Worm (Caenorhabditis elegans) whole organism, L3 larva: ENCODE data around the gene tbc-6.

Source experiments
- ceh-28 ChIP-seq: fragments of 150-350 bp; optimal IDR thresholded peaks from 2 replicates; lab custom pipeline; 2014; ENCODE audit warnings: missing biosample characterization, missing genetic modification reagents, missing genetic modification characterization
- egl-27 ChIP-seq: sonication (generic microtip); optimal IDR thresholded peaks from 4 replicates; lab custom pipeline; 2017; ENCODE audit warnings: missing biosample characterization, missing genetic modification reagents, missing genetic modification characterization
- elt-3 ChIP-seq, 3 experiments: fragments of 150-350 bp in 1 of 3; sonication (generic microtip) in 2 of 3; optimal IDR thresholded peaks; 2 replicates in 2 of 3; 4 replicates in 1 of 3; lab custom pipeline; 2014 to 2017; ENCODE audit warnings: missing biosample characterization in 3 of 3, missing genetic modification characterization in 3 of 3
- lin-39 ChIP-seq: fragments of 150-350 bp; optimal IDR thresholded peaks from 2 replicates; lab custom pipeline; 2018; ENCODE audit warnings: missing biosample characterization, missing genetic modification reagents, missing genetic modification characterization
- mdl-1 ChIP-seq: fragments of 150-350 bp; optimal IDR thresholded peaks from 2 replicates; lab custom pipeline; 2014; ENCODE audit warnings: missing biosample characterization, missing genetic modification characterization
- nhr-11 ChIP-seq: fragments of 150-350 bp; optimal IDR thresholded peaks from 2 replicates; lab custom pipeline; 2014; ENCODE audit warnings: missing biosample characterization, missing genetic modification characterization
- nhr-237 ChIP-seq: fragments of 150-350 bp; optimal IDR thresholded peaks from 2 replicates; lab custom pipeline; 2014; ENCODE audit warnings: missing biosample characterization, missing genetic modification characterization
- nhr-25 ChIP-seq: sonication (generic microtip); optimal IDR thresholded peaks from 2 replicates; lab custom pipeline; 2017; ENCODE audit warnings: missing biosample characterization, missing genetic modification characterization
- nhr-76 ChIP-seq: fragments of 150-350 bp; sonication (generic microtip); optimal IDR thresholded peaks from 5 replicates; lab custom pipeline; 2014; ENCODE audit warnings: missing biosample characterization, missing genetic modification characterization
- pqm-1 ChIP-seq: fragments of 150-350 bp; optimal IDR thresholded peaks from 2 replicates; lab custom pipeline; 2017; ENCODE audit warnings: missing biosample characterization, missing genetic modification characterization, inconsistent platforms
- sea-2 ChIP-seq: fragments of 150-350 bp; sonication (generic microtip); optimal IDR thresholded peaks from 4 replicates; lab custom pipeline; 2014; ENCODE audit warnings: missing biosample characterization, missing genetic modification reagents, missing genetic modification characterization
- snpc-4 ChIP-seq: fragments of 150-350 bp; optimal IDR thresholded peaks from 2 replicates; lab custom pipeline; 2014; ENCODE audit warnings: missing biosample characterization, missing genetic modification characterization
- unc-62 ChIP-seq: fragments of 150-350 bp; sonication (generic microtip); optimal IDR thresholded peaks from 4 replicates; lab custom pipeline; 2014; ENCODE audit warnings: missing biosample characterization, missing genetic modification reagents, missing genetic modification characterization
- ztf-4 ChIP-seq: fragments of 150-350 bp; optimal IDR thresholded peaks from 2 replicates; lab custom pipeline; 2014; ENCODE audit warnings: missing biosample characterization, missing genetic modification characterization

ce11 chrII:6832695-6833389, 15.1 kb upstream of the tbc-6 start:
- TF ChIP-seq egl-27 (tag; lab: Kevin White, UChicago) (no peak), snpc-4 (tag; lab: Kevin White, UChicago) (no peak), mdl-1 (tag; lab: Kevin White, UChicago) (no peak), nhr-25 (no peak), nhr-76 (no peak), lin-39 (tag; lab: Kevin White, UChicago) (no peak), nhr-11 (no peak), nhr-237 (tag; lab: Kevin White, UChicago) (no peak), pqm-1 (tag; lab: Kevin White, UChicago) (no peak), ztf-4 (no peak), unc-62 (GFP tag; lab: Kevin White, UChicago) (no peak), ceh-28 (tag; lab: Kevin White, UChicago) (no peak), sea-2 (GFP tag; lab: Kevin White, UChicago) (no peak), elt-3 (tag; optimal IDR thresholded peaks at IDR 0.05; lab: Kevin White, UChicago) (no peak)
